Worm (Caenorhabditis elegans): ENCODE results near the gene grl-14.

grl-14 gene

DNA sequence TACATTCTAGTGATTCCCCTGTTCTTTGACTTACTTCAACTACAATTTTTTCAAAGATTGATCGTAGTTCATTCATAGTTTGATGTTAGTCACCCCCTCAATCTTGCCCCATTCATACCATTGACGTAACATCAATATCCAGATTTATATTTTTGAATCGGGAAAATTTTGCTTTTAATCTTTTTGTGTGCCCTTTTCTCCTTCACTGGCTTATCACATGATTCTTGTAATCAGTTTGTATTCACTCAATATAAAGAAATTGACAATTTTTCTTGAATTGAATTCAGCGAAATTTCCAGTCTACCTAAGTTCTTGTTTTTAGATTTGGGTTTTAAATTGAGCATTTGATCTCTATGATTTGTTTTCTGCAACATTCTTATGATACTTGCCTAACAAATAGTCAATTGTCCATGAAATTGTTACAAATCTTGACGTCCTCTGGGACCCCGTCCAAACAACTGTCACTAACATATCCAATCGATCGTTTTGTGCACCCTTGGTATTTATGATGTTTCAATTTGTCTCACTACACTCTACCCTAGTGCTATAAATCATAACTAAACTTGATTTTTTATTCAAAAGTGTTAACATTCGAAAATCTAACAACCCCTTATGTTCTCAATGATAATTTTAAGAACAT, 45.5 kb upstream of the grl-14 start (continued):
- TF ChIP-seq blmp-1 (tag; optimal IDR thresholded peaks at IDR 0.05) (no peak), dsc-1 (tag; optimal IDR thresholded peaks at IDR 0.05) (peak; percentile 80), snpc-4 (tag; optimal IDR thresholded peaks at IDR 0.05) (no peak), elt-3 (tag; optimal IDR thresholded peaks at IDR 0.05) (no peak), C04F5.9 (tag; optimal IDR thresholded peaks at IDR 0.05) (no peak), C16A3.4 (tag; optimal IDR thresholded peaks at IDR 0.05) (no peak)

DNA sequence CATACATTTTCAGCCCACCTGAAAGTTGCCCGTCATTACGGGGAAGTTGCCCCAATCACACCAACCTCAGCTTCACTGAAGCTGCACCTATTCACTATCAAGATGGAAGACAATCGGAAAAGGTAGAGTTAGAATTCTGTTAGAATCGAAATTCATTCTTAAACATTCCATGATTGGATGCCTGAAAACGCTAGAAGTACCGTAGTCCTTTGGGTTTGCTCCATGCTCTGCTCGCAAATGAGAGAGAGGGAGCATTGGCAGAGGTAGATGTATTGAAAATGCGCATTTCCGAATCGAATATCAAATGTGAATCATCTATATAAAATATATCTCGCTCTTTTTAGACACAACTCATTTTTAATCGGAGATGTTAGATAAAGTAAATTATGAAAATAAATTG, 45.0 kb upstream of the grl-14 start, which contains the start of gene hif-1:
Gene hif-1 (plus strand): TSS at position 8 of the 400 bp plus-strand sequence.
- no peak for TF ChIP-seq ceh-82 (tag; optimal IDR thresholded peaks at IDR 0.05)
- TF ChIP-seq ceh-90 (tag; optimal IDR thresholded peaks at IDR 0.05): no peak
- TF ChIP-seq nhr-20 (tag; optimal IDR thresholded peaks at IDR 0.05): no peak
- TF ChIP-seq sptf-1 (tag; optimal IDR thresholded peaks at IDR 0.05): no peak
- peak; percentile 31 for TF ChIP-seq egl-13 (tag; optimal IDR thresholded peaks at IDR 0.05)
- TF ChIP-seq lsy-2 (tag; optimal IDR thresholded peaks at IDR 0.05): peak in 1 of 2 experiments; percentile 57
- no peak for TF ChIP-seq C04F5.9 (tag; optimal IDR thresholded peaks at IDR 0.05)
- no peak for TF ChIP-seq pag-3 (tag; optimal IDR thresholded peaks at IDR 0.05; ENCODE audit: borderline replicate concordance, insufficient read depth)
- TF ChIP-seq elt-2 (tag; optimal IDR thresholded peaks at IDR 0.05): no peak
- no peak for TF ChIP-seq hlh-17 (GFP tag; optimal IDR thresholded peaks at IDR 0.05; ENCODE audit: borderline replicate concordance)
- TF ChIP-seq mdl-1 (tag; optimal IDR thresholded peaks at IDR 0.05): no peak
- TF ChIP-seq efl-3 (GFP tag; optimal IDR thresholded peaks at IDR 0.05): no peak
- no peak for TF ChIP-seq ztf-4 (tag; optimal IDR thresholded peaks at IDR 0.05)
- TF ChIP-seq nhr-71 (tag; optimal IDR thresholded peaks at IDR 0.05): no peak
- TF ChIP-seq skn-1 (tag; optimal IDR thresholded peaks at IDR 0.05): no peak
- no peak for TF ChIP-seq elt-3 (tag; optimal IDR thresholded peaks at IDR 0.05)
- no peak for TF ChIP-seq hpl-2 (GFP tag; optimal IDR thresholded peaks at IDR 0.05)
- no peak for TF ChIP-seq hlh-4 (tag; optimal IDR thresholded peaks at IDR 0.05)
- TF ChIP-seq rnt-1 (tag; optimal IDR thresholded peaks at IDR 0.05): peak; percentile 13
- TF ChIP-seq irx-1 (tag; optimal IDR thresholded peaks at IDR 0.05): no peak
- no peak for TF ChIP-seq zip-4 (GFP tag; optimal IDR thresholded peaks at IDR 0.05)
- no peak for TF ChIP-seq zag-1 (tag; optimal IDR thresholded peaks at IDR 0.05)
- TF ChIP-seq unc-130 (tag; optimal IDR thresholded peaks at IDR 0.05): no peak
- no peak for TF ChIP-seq jun-1 (tag; optimal IDR thresholded peaks at IDR 0.05)

DNA sequence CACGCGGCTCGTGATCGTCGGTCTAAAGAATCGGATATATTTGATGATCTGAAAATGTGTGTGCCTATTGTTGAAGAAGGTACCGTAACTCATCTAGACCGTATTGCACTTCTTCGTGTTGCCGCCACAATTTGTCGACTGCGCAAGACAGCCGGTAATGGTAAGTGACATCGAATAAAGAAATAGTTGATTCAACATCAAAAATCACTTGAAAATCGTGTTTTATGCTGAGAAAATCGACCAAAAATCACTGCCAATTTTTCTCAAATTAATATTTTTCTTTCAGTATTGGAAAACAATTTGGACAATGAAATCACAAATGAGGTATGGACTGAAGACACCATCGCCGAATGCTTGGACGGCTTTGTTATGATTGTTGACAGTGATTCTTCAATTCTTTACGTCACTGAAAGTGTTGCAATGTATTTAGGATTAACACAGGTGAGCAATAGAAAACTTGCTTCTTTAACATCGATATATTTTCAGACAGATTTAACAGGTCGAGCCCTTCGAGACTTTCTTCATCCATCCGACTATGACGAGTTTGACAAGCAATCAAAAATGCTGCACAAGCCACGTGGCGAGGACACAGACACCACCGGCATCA, 43.9 kb upstream of the grl-14 start:
- TF ChIP-seq zag-1 (tag; optimal IDR thresholded peaks at IDR 0.05) (no peak), ceh-8 (GFP tag; optimal IDR thresholded peaks at IDR 0.05) (no peak), pqm-1 (tag; optimal IDR thresholded peaks at IDR 0.05) (no peak), unc-62 (GFP tag; optimal IDR thresholded peaks at IDR 0.05) (peak; percentile 27), elt-3 (tag; optimal IDR thresholded peaks at IDR 0.05) (no peak), nhr-77 (tag; optimal IDR thresholded peaks at IDR 0.05) (no peak), efl-1 (optimal IDR thresholded peaks at IDR 0.05) (no peak), efl-1 (GFP tag; optimal IDR thresholded peaks at IDR 0.05 in 1 of 2) (peak in 1 of 2 experiments; percentile 54), fkh-8 (tag; optimal IDR thresholded peaks at IDR 0.05) (no peak), nhr-28 (tag; optimal IDR thresholded peaks at IDR 0.05) (no peak), efl-3 (GFP tag; optimal IDR thresholded peaks at IDR 0.05) (no peak), mdl-1 (tag; optimal IDR thresholded peaks at IDR 0.05) (no peak), egl-13 (tag; optimal IDR thresholded peaks at IDR 0.05) (no peak), sox-4 (tag; optimal IDR thresholded peaks at IDR 0.05) (no peak), nhr-12 (tag; optimal IDR thresholded peaks at IDR 0.05) (no peak), unc-30 (tag; optimal IDR thresholded peaks at IDR 0.05) (no peak), sup-37 (GFP tag; optimal IDR thresholded peaks at IDR 0.05) (no peak)

Data from whole organism, L1 larva.